Worm (Caenorhabditis elegans): Measurements from ENCODE around the gene R09A8.5.

The R09A8.5 gene

DNA sequence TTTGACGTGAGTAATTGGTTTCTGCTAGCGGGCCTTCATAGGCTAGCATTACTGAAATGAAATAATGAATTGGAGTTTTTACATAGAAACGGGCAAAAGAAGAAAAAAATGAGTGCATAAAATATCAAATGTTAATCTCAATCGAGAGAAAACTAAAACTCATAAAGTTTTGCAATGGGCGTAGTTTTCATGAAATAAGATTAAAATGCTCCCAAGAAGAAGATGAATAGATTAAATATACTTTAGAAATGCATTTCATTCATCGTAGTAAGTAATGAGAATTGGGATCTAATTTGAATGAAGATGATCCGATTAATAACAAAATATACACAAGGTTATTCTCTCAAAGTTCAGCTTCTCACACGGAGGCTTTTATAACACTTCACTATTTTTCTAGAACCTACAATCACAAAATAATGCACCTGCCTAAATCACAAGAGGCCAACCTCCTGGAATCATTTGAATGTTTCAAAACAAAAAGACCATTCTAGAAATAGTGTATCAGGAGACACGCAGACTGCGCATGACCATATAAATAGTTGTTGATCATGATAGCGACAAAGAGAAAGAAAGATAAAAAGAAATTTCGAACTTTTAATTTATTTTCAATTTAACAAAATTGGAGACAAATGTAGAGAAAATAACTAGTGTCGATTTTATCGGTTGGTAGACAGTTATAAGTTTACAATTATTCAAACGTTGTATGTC is 27.6 kb upstream of the R09A8.5 start, which contains the start of gene nhr-17:
Gene nhr-17, minus strand, starts transcription at position 51 of the 708 bp plus-strand sequence.
- no peak for TF ChIP-seq ahr-1 (tag; optimal IDR thresholded peaks at IDR 0.05)
- no peak for TF ChIP-seq ceh-24 (tag; optimal IDR thresholded peaks at IDR 0.05)
- TF ChIP-seq fkh-6 (tag; optimal IDR thresholded peaks at IDR 0.05): no peak
- no peak for TF ChIP-seq Y22D7AL.16 (tag; optimal IDR thresholded peaks at IDR 0.05)

DNA sequence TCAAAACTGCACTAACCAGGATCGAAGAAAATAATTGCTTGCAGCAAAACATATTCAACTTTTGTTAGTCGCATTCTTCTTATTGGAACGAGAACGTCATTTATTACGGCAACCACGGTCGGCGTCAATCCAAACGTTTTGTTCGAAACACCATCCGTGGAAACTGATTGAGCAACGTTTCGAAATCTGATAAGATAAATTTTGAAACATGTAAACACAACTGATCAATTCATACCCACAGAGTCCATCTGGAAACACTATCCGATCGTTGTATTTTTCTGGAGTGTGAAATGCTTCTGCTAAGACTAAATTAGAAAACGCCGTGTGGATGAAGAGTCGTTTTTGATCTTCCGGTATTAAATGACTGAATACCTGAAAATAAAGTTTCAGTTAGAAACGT is 25.4 kb upstream of the R09A8.5 start:
- TF ChIP-seq ceh-14 (tag; optimal IDR thresholded peaks at IDR 0.05) (no peak), rnt-1 (tag; optimal IDR thresholded peaks at IDR 0.05) (no peak), pax-1 (tag; optimal IDR thresholded peaks at IDR 0.05) (no peak), sdc-2 (tag; optimal IDR thresholded peaks at IDR 0.05) (no peak), hlh-8 (tag; optimal IDR thresholded peaks at IDR 0.05) (no peak)

DNA sequence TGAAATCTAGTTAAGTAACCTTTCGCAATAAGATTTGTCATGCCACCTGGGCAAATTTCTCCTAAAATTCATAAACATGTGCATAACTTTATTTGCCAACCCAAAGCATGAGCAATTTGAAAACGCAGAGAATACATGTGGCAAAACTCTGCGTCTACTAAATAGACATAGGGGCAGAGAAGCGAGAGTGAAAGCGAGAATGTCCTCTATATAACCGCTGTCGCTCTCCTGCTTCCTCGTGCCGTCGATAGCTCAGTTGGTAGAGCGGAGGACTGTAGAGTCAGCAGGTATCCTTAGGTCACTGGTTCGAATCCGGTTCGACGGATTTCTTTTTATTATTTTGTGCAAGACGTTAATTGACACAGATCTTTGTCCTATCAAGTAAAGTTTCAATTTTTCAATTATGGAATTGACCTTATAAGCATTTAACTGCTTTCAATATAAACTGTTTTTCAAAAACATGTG is 24.7 kb upstream of the R09A8.5 start:
- TF ChIP-seq K09A11.1 (tag; optimal IDR thresholded peaks at IDR 0.05; ENCODE audit: insufficient read depth): peak; percentile 89
- peak; percentile 96 for TF ChIP-seq ref-2 (tag; optimal IDR thresholded peaks at IDR 0.05)
- peak; percentile 93 for TF ChIP-seq pha-2 (tag; optimal IDR thresholded peaks at IDR 0.05)
- TF ChIP-seq pqm-1 (tag; optimal IDR thresholded peaks at IDR 0.05): peak; percentile 74
- peak; percentile 91 for TF ChIP-seq eyg-1 (tag; optimal IDR thresholded peaks at IDR 0.05)
- peak; percentile 84 for TF ChIP-seq ceh-18 (tag; optimal IDR thresholded peaks at IDR 0.05)
- no peak for TF ChIP-seq pha-4 (tag; optimal IDR thresholded peaks at IDR 0.05)
- TF ChIP-seq tbx-7 (tag; optimal IDR thresholded peaks at IDR 0.05): peak; percentile 42
- peak; percentile 62 for TF ChIP-seq pag-3 (tag; optimal IDR thresholded peaks at IDR 0.05; ENCODE audit: borderline replicate concordance)
- TF ChIP-seq nhr-232 (tag; optimal IDR thresholded peaks at IDR 0.05): peak; percentile 90
- TF ChIP-seq elt-4 (tag; optimal IDR thresholded peaks at IDR 0.05): no peak
- TF ChIP-seq ceh-2 (tag; optimal IDR thresholded peaks at IDR 0.05): peak; percentile 85
- TF ChIP-seq madf-2 (tag; optimal IDR thresholded peaks at IDR 0.05): peak; percentile 93
- peak; percentile 81 for TF ChIP-seq mec-3 (tag; optimal IDR thresholded peaks at IDR 0.05; ENCODE audit: borderline replicate concordance)
- no peak for TF ChIP-seq pax-1 (tag; optimal IDR thresholded peaks at IDR 0.05)
- peak; percentile 94 for TF ChIP-seq ceh-45 (GFP tag; IDR thresholded peaks at IDR 0.05)
- peak; percentile 91 for TF ChIP-seq Y22D7AL.16 (tag; optimal IDR thresholded peaks at IDR 0.05)
- no peak for TF ChIP-seq pros-1 (tag; optimal IDR thresholded peaks at IDR 0.05)
- TF ChIP-seq sox-4 (tag; optimal IDR thresholded peaks at IDR 0.05): peak; percentile 92
- TF ChIP-seq rnt-1 (tag; optimal IDR thresholded peaks at IDR 0.05): peak; percentile 86
- TF ChIP-seq fkh-6 (tag; optimal IDR thresholded peaks at IDR 0.05): peak; percentile 93
- TF ChIP-seq che-1 (tag; optimal IDR thresholded peaks at IDR 0.05): peak; percentile 92
- peak; percentile 84 for TF ChIP-seq ceh-48 (tag; optimal IDR thresholded peaks at IDR 0.05)
- peak; percentile 79 for TF ChIP-seq zip-5 (tag; optimal IDR thresholded peaks at IDR 0.05)
- peak; percentile 71 for TF ChIP-seq ets-4 (tag; optimal IDR thresholded peaks at IDR 0.05)
- peak; percentile 91 for TF ChIP-seq sox-2 (GFP tag; IDR thresholded peaks at IDR 0.05)
- TF ChIP-seq unc-86 (tag; optimal IDR thresholded peaks at IDR 0.05): peak; percentile 94
- peak; percentile 93 for TF ChIP-seq tbx-2 (tag; optimal IDR thresholded peaks at IDR 0.05)
- TF ChIP-seq ama-1 (optimal IDR thresholded peaks at IDR 0.05): no peak
- TF ChIP-seq ttx-3 (tag; optimal IDR thresholded peaks at IDR 0.05): peak; percentile 92
- TF ChIP-seq pat-9 (tag; optimal IDR thresholded peaks at IDR 0.05): peak; percentile 92
- TF ChIP-seq fkh-10 (GFP tag; optimal IDR thresholded peaks at IDR 0.05): peak; percentile 69
- TF ChIP-seq dve-1 (tag; optimal IDR thresholded peaks at IDR 0.05): peak; percentile 95
- peak; percentile 89 for TF ChIP-seq sdc-2 (tag; optimal IDR thresholded peaks at IDR 0.05)
- peak; percentile 72 for TF ChIP-seq ceh-31 (tag; optimal IDR thresholded peaks at IDR 0.05)
- TF ChIP-seq gmeb-2 (tag; optimal IDR thresholded peaks at IDR 0.05): peak; percentile 93
- TF ChIP-seq C38D4.7 (GFP tag; optimal IDR thresholded peaks at IDR 0.05): peak; percentile 89
- TF ChIP-seq unc-55 (GFP tag; optimal IDR thresholded peaks at IDR 0.05): no peak
- TF ChIP-seq unc-42 (tag; optimal IDR thresholded peaks at IDR 0.05): peak; percentile 80
- TF ChIP-seq ztf-16 (tag; optimal IDR thresholded peaks at IDR 0.05): peak; percentile 91
- TF ChIP-seq F13H6.1 (tag; optimal IDR thresholded peaks at IDR 0.05): peak; percentile 90
- peak; percentile 70 for TF ChIP-seq nfya-1 (tag; optimal IDR thresholded peaks at IDR 0.05)
- peak; percentile 85 for TF ChIP-seq hlh-15 (tag; optimal IDR thresholded peaks at IDR 0.05)
- peak; percentile 96 for TF ChIP-seq ceh-6 (GFP tag; optimal IDR thresholded peaks at IDR 0.05)

Measured in whole organism, late embryonic.